Worm (Caenorhabditis elegans) whole organism, L1 larva: ENCODE measurements around the gene H12D21.9.

Experiments
- elt-2 ChIP-seq: sonication (generic microtip); optimal IDR thresholded peaks from 2 replicates; lab custom pipeline; 2016; ENCODE audit warnings: missing genetic modification characterization, mild to moderate bottlenecking, inconsistent platforms, missing compliant biosample characterization, missing genetic modification reagents
- lin-35 ChIP-seq, 2 experiments: fragments of 150-350 bp; optimal IDR thresholded peaks; 2 replicates each; lab custom pipeline; 2014; ENCODE audit warnings: missing biosample characterization in 2 of 2, missing genetic modification characterization in 2 of 2, missing genetic modification reagents in 2 of 2
- zag-1 ChIP-seq: fragments of 150-350 bp; optimal IDR thresholded peaks from 2 replicates; lab custom pipeline; 2014; ENCODE audit warnings: missing biosample characterization, missing genetic modification characterization

Gene H12D21.9

ce11 chrV:14851972-14852371 lies 57.3 kb downstream of the H12D21.9 start:
- peak; percentile 32 for TF ChIP-seq elt-2 (tag; lab: Kevin White, UChicago)
- TF ChIP-seq lin-35 (GFP tag; optimal IDR thresholded peaks at IDR 0.05; lab: Kevin White, UChicago), result peak in 1 of 2 experiments; percentile 19
- TF ChIP-seq zag-1 (tag; lab: Kevin White, UChicago), result no peak
